5 worm cellular contexts compared by ENCODE assay signal in the genomic region with DNA sequence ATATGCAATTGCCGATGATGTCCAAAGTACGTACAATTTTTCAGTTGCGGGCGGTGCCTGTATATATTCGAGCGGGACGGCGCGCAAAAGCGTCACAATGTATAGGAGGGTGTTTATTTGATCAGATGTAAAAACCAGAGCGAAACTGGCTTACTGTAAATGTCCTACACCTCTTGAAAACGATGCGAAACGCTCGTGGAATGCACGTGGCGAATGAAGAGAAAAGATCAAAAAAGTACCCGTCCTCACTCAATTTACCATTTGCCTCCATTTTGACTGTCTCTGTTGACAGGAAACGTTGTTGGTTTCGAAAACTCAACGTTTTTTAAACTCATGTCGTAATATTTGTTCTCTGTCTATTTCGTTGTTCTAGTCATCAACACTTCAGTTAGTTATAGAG.
TF ChIP-seq lines count a peak whose summit lies in the region.

No protein-coding gene starts in this region.

TF ChIP-seq in whole organism, L1 larva, 84 proteins besides CTCF, POLR2A, EP300 and RAD21 (continues in another document):
- TF ChIP-seq hpl-2 (GFP tag; optimal IDR thresholded peaks at IDR 0.05; lab: Kevin White, UChicago): no peak
- no peak for TF ChIP-seq fkh-8 (tag; optimal IDR thresholded peaks at IDR 0.05; lab: Kevin White, UChicago)
- TF ChIP-seq blmp-1 (tag; optimal IDR thresholded peaks at IDR 0.05; lab: Kevin White, UChicago): peak; percentile 8
- peak; percentile 77 for TF ChIP-seq lin-14 (GFP tag; optimal IDR thresholded peaks at IDR 0.05; lab: Kevin White, UChicago)
- TF ChIP-seq nhr-19 (GFP tag; conservative IDR thresholded peaks at IDR 0.05; lab: Robert Waterston, UW): peak; percentile 45
- TF ChIP-seq tbx-2 (tag; optimal IDR thresholded peaks at IDR 0.05; lab: Kevin White, UChicago): peak; percentile 76
- peak; percentile 69 for TF ChIP-seq snu-23 (GFP tag; optimal IDR thresholded peaks at IDR 0.05; lab: Kevin White, UChicago)
- peak; percentile 16 for TF ChIP-seq swsn-7 (tag; optimal IDR thresholded peaks at IDR 0.05; lab: Kevin White, UChicago)
- peak in 1 of 2 experiments; percentile 80 for TF ChIP-seq lsy-2 (tag; optimal IDR thresholded peaks at IDR 0.05; lab: Kevin White, UChicago)
- peak; percentile 55 for TF ChIP-seq nhr-90 (tag; optimal IDR thresholded peaks at IDR 0.05; lab: Kevin White, UChicago; ENCODE audit: poor library complexity)
- peak; percentile 20 for TF ChIP-seq nhr-237 (tag; optimal IDR thresholded peaks at IDR 0.05; lab: Kevin White, UChicago)
- peak in 1 of 2 experiments; percentile 57 for TF ChIP-seq lin-35 (GFP tag; optimal IDR thresholded peaks at IDR 0.05; lab: Kevin White, UChicago)
- peak; percentile 91 for TF ChIP-seq nhr-85 (tag; lab: Kevin White, UChicago)
- no peak for TF ChIP-seq Y116A8C.19 (tag; optimal IDR thresholded peaks at IDR 0.05; lab: Kevin White, UChicago; ENCODE audit: borderline replicate concordance)
- no peak for TF ChIP-seq pax-3 (tag; optimal IDR thresholded peaks at IDR 0.05; lab: Kevin White, UChicago)
- no peak for TF ChIP-seq vab-15 (tag; optimal IDR thresholded peaks at IDR 0.05; lab: Kevin White, UChicago)

TF ChIP-seq in whole organism, L2 larva, 48 proteins besides CTCF, POLR2A, EP300 and RAD21 (continues in another document):
- TF ChIP-seq sma-9 (GFP tag; optimal IDR thresholded peaks at IDR 0.05; lab: Kevin White, UChicago) (peak; percentile 95), sma-9 (tag; optimal IDR thresholded peaks at IDR 0.05; lab: Kevin White, UChicago) (no peak), sem-4 (tag; optimal IDR thresholded peaks at IDR 0.05; lab: Kevin White, UChicago) (peak; percentile 9), skn-1 (tag; optimal IDR thresholded peaks at IDR 0.05; lab: Kevin White, UChicago) (no peak), nhr-11 (tag; optimal IDR thresholded peaks at IDR 0.05; lab: Kevin White, UChicago) (no peak), nhr-23 (tag; optimal IDR thresholded peaks at IDR 0.05; lab: Kevin White, UChicago) (no peak), elt-1 (tag; optimal IDR thresholded peaks at IDR 0.05; lab: Kevin White, UChicago) (no peak), ztf-4 (tag; optimal IDR thresholded peaks at IDR 0.05; lab: Kevin White, UChicago) (no peak), mdl-1 (tag; optimal IDR thresholded peaks at IDR 0.05; lab: Kevin White, UChicago) (peak in 1 of 2 experiments; percentile 28), sma-3 (GFP tag; optimal IDR thresholded peaks at IDR 0.05; lab: Kevin White, UChicago) (peak; percentile 18), ZK546.5 (tag; optimal IDR thresholded peaks at IDR 0.05; lab: Kevin White, UChicago) (no peak), lsy-2 (tag; optimal IDR thresholded peaks at IDR 0.05; lab: Kevin White, UChicago) (peak in 1 of 2 experiments; percentile 9), R02D3.7 (tag; optimal IDR thresholded peaks at IDR 0.05; lab: Kevin White, UChicago) (no peak), nhr-129 (tag; optimal IDR thresholded peaks at IDR 0.05; lab: Kevin White, UChicago) (peak; percentile 82), unc-39 (tag; optimal IDR thresholded peaks at IDR 0.05; lab: Kevin White, UChicago) (no peak), nhr-25 (tag; optimal IDR thresholded peaks at IDR 0.05; lab: Kevin White, UChicago) (peak; percentile 76), nhr-6 (tag; optimal IDR thresholded peaks at IDR 0.05; lab: Kevin White, UChicago) (peak; percentile 15), ama-1 (optimal IDR thresholded peaks at IDR 0.05; lab: Kevin White, UChicago) (no peak)

TF ChIP-seq in whole organism, L3 larva, 47 proteins besides CTCF, POLR2A, EP300 and RAD21 (continues in another document):
- TF ChIP-seq nhr-25 (tag; optimal IDR thresholded peaks at IDR 0.05; lab: Kevin White, UChicago) (peak; percentile 80), lin-39 (tag; optimal IDR thresholded peaks at IDR 0.05; lab: Kevin White, UChicago) (no peak), nhr-67 (tag; optimal IDR thresholded peaks at IDR 0.05; lab: Kevin White, UChicago) (no peak), ceh-16 (tag; optimal IDR thresholded peaks at IDR 0.05; lab: Kevin White, UChicago) (no peak), ceh-82 (tag; optimal IDR thresholded peaks at IDR 0.05; lab: Kevin White, UChicago) (no peak), zag-1 (tag; optimal IDR thresholded peaks at IDR 0.05; lab: Kevin White, UChicago) (no peak), lin-15B (tag; optimal IDR thresholded peaks at IDR 0.05; lab: Kevin White, UChicago) (no peak), nhr-76 (tag; optimal IDR thresholded peaks at IDR 0.05; lab: Kevin White, UChicago) (no peak), nhr-28 (tag; optimal IDR thresholded peaks at IDR 0.05; lab: Kevin White, UChicago) (no peak), mml-1 (tag; optimal IDR thresholded peaks at IDR 0.05; lab: Kevin White, UChicago) (peak; percentile 72), eor-1 (tag; optimal IDR thresholded peaks at IDR 0.05; lab: Kevin White, UChicago) (no peak), aly-2 (tag; optimal IDR thresholded peaks at IDR 0.05; lab: Kevin White, UChicago) (no peak), lsy-12 (tag; optimal IDR thresholded peaks at IDR 0.05; lab: Kevin White, UChicago) (peak; percentile 1), daf-12 (tag; optimal IDR thresholded peaks at IDR 0.05; lab: Kevin White, UChicago) (no peak), tbx-2 (tag; optimal IDR thresholded peaks at IDR 0.05; lab: Kevin White, UChicago) (no peak), skn-1 (tag; optimal IDR thresholded peaks at IDR 0.05; lab: Kevin White, UChicago) (no peak), pha-4 (tag; optimal IDR thresholded peaks at IDR 0.05; lab: Kevin White, UChicago) (peak; percentile 97), fkh-2 (tag; optimal IDR thresholded peaks at IDR 0.05; lab: Kevin White, UChicago) (no peak), jun-1 (tag; optimal IDR thresholded peaks at IDR 0.05; lab: Kevin White, UChicago) (peak; percentile 61), nhr-23 (tag; optimal IDR thresholded peaks at IDR 0.05; lab: Kevin White, UChicago) (no peak)

TF ChIP-seq in whole organism, L4 larva, 104 proteins besides CTCF, POLR2A, EP300 and RAD21 (continues in another document):
- peak in 1 of 2 experiments; percentile 59 for TF ChIP-seq unc-62 (GFP tag; optimal IDR thresholded peaks at IDR 0.05 in 1 of 2; lab: Kevin White, UChicago)
- TF ChIP-seq unc-62 (tag; optimal IDR thresholded peaks at IDR 0.05; lab: Kevin White, UChicago): no peak
- no peak for TF ChIP-seq saeg-2 (GFP tag; IDR thresholded peaks at IDR 0.05; lab: Robert Waterston, UW)
- no peak for TF ChIP-seq lin-15B (tag; optimal IDR thresholded peaks at IDR 0.05; lab: Kevin White, UChicago)
- no peak for TF ChIP-seq daf-19 (GFP tag; conservative IDR thresholded peaks at IDR 0.05; lab: Robert Waterston, UW)
- peak; percentile 97 for TF ChIP-seq dmd-6 (GFP tag; IDR thresholded peaks at IDR 0.05; lab: Robert Waterston, UW)
- no peak for TF ChIP-seq snpc-1.2 (GFP tag; IDR thresholded peaks at IDR 0.05; lab: Robert Waterston, UW)
- TF ChIP-seq mep-1 (tag; optimal IDR thresholded peaks at IDR 0.05; lab: Kevin White, UChicago): peak; percentile 26
- peak in 1 of 2 experiments; percentile 52 for TF ChIP-seq lsy-2 (tag; optimal IDR thresholded peaks at IDR 0.05; lab: Kevin White, UChicago)
- no peak for TF ChIP-seq madf-9 (GFP tag; conservative IDR thresholded peaks at IDR 0.05; lab: Robert Waterston, UW)
- TF ChIP-seq daf-16 (GFP tag; optimal IDR thresholded peaks at IDR 0.05; lab: Kevin White, UChicago): no peak
- peak; percentile 88 for TF ChIP-seq daf-16 (tag; optimal IDR thresholded peaks at IDR 0.05; lab: Kevin White, UChicago)
- peak; percentile 95 for TF ChIP-seq mxl-2 (GFP tag; conservative IDR thresholded peaks at IDR 0.05; lab: Robert Waterston, UW)
- TF ChIP-seq fos-1 (tag; optimal IDR thresholded peaks at IDR 0.05; lab: Kevin White, UChicago): no peak
- TF ChIP-seq mes-2 (tag; optimal IDR thresholded peaks at IDR 0.05; lab: Kevin White, UChicago; ENCODE audit: poor library complexity, severe bottlenecking): peak; percentile 11
- peak; percentile 73 for TF ChIP-seq nhr-77 (tag; optimal IDR thresholded peaks at IDR 0.05; lab: Kevin White, UChicago)
- TF ChIP-seq cey-2 (tag; optimal IDR thresholded peaks at IDR 0.05; lab: Kevin White, UChicago; ENCODE audit: borderline replicate concordance, insufficient read depth): no peak
- TF ChIP-seq hlh-11 (tag; optimal IDR thresholded peaks at IDR 0.05; lab: Kevin White, UChicago): peak; percentile 83
- TF ChIP-seq nhr-48 (tag; optimal IDR thresholded peaks at IDR 0.05; lab: Kevin White, UChicago): peak; percentile 97
- no peak for TF ChIP-seq zip-11 (GFP tag; IDR thresholded peaks at IDR 0.05; lab: Robert Waterston, UW)

TF ChIP-seq in whole organism, young adult, 124 proteins besides CTCF, POLR2A, EP300 and RAD21:
- TF ChIP-seq let-607 (tag; optimal IDR thresholded peaks at IDR 0.05; lab: Kevin White, UChicago): peak in 1 of 2 experiments; percentile 36
- 0 out of 2 replicates have a peak, but pooled peaks have one; percentile 27 for TF ChIP-seq B0336.3 (GFP tag; IDR thresholded peaks at IDR 0.05; lab: Robert Waterston, UW)
- TF ChIP-seq lin-40 (tag; optimal IDR thresholded peaks at IDR 0.05; lab: Kevin White, UChicago): peak; percentile 48
- TF ChIP-seq atf-7 (tag; optimal IDR thresholded peaks at IDR 0.05; lab: Kevin White, UChicago): peak; percentile 29
- TF ChIP-seq ztf-26 (tag; optimal IDR thresholded peaks at IDR 0.05; lab: Kevin White, UChicago): peak; percentile 38
- peak; percentile 20 for TF ChIP-seq ceh-27 (GFP tag; optimal IDR thresholded peaks at IDR 0.05; lab: Kevin White, UChicago)
- TF ChIP-seq nhr-80 (tag; optimal IDR thresholded peaks at IDR 0.05; lab: Kevin White, UChicago): peak; percentile 57
- peak; percentile 15 for TF ChIP-seq ztf-22 (GFP tag; optimal IDR thresholded peaks at IDR 0.05; lab: Kevin White, UChicago)
- TF ChIP-seq F49E8.2 (tag; optimal IDR thresholded peaks at IDR 0.05; lab: Kevin White, UChicago; ENCODE audit: insufficient read depth): no peak
- TF ChIP-seq aptf-3 (GFP tag; IDR thresholded peaks at IDR 0.05; lab: Robert Waterston, UW): no peak
- TF ChIP-seq hlh-26 (GFP tag; conservative IDR thresholded peaks at IDR 0.05; lab: Robert Waterston, UW): no peak
- TF ChIP-seq mcd-1 (GFP tag; IDR thresholded peaks at IDR 0.05; lab: Robert Waterston, UW): peak; percentile 37; the same call in 1 of the 2 replicates
- peak; percentile 25 for TF ChIP-seq tbp1 (GFP tag; optimal IDR thresholded peaks at IDR 0.05; lab: Kevin White, UChicago)
- TF ChIP-seq somi-1 (GFP tag; optimal IDR thresholded peaks at IDR 0.05; lab: Kevin White, UChicago): peak; percentile 40
- TF ChIP-seq aptf-2 (GFP tag; conservative IDR thresholded peaks at IDR 0.05; lab: Robert Waterston, UW): no peak
- no peak for TF ChIP-seq akir-1 (GFP tag; optimal IDR thresholded peaks at IDR 0.05; lab: Kevin White, UChicago)
- TF ChIP-seq madf-10 (tag; optimal IDR thresholded peaks at IDR 0.05; lab: Kevin White, UChicago): peak; percentile 21
- no peak for TF ChIP-seq cebp-1 (GFP tag; IDR thresholded peaks at IDR 0.05; lab: Robert Waterston, UW)
- peak; percentile 67 for TF ChIP-seq cebp-1 (tag; optimal IDR thresholded peaks at IDR 0.05; lab: Kevin White, UChicago)
- no peak for TF ChIP-seq K12H6.12 (tag; optimal IDR thresholded peaks at IDR 0.05; lab: Kevin White, UChicago)
- TF ChIP-seq F39B2.1 (GFP tag; IDR thresholded peaks at IDR 0.05; lab: Robert Waterston, UW): no peak
- TF ChIP-seq pha-4 (tag; optimal IDR thresholded peaks at IDR 0.05; lab: Kevin White, UChicago): peak; percentile 88
